Worm (Caenorhabditis elegans): ENCODE measurements around the gene tbx-2.

ce11 chrIII:5162820-5163631 lies 26.9 kb upstream of the tbx-2 start, which contains the start of gene gars-1:
- TF ChIP-seq odd-2 (tag; optimal IDR thresholded peaks at IDR 0.05) = no peak
- no peak for TF ChIP-seq nhr-11 (tag; optimal IDR thresholded peaks at IDR 0.05)
- TF ChIP-seq elt-4 (tag; optimal IDR thresholded peaks at IDR 0.05) = no peak
- TF ChIP-seq pha-4 (tag; optimal IDR thresholded peaks at IDR 0.05) = no peak
- no peak for TF ChIP-seq syd-9 (tag; optimal IDR thresholded peaks at IDR 0.05)
- no peak for TF ChIP-seq fkh-10 (GFP tag; optimal IDR thresholded peaks at IDR 0.05)
- no peak for TF ChIP-seq ets-4 (tag; optimal IDR thresholded peaks at IDR 0.05)
- no peak for TF ChIP-seq unc-3 (GFP tag; conservative IDR thresholded peaks at IDR 0.05)
- TF ChIP-seq unc-3 (tag; optimal IDR thresholded peaks at IDR 0.05) = no peak
- no peak for TF ChIP-seq ceh-48 (tag; optimal IDR thresholded peaks at IDR 0.05)
- no peak for TF ChIP-seq ama-1 (optimal IDR thresholded peaks at IDR 0.05)
- no peak for TF ChIP-seq pqm-1 (tag; optimal IDR thresholded peaks at IDR 0.05)
- no peak for TF ChIP-seq zip-5 (tag; optimal IDR thresholded peaks at IDR 0.05)
